Worm (Caenorhabditis elegans) whole organism, late embryonic: ENCODE results near the gene F21A3.4.
A peak's percentile ranks its signal among the peaks of the same experiment; 100 is the strongest.

Experiments
- C08G9.2 ChIP-seq: sonication (generic microtip); optimal IDR thresholded peaks from 2 replicates; lab custom pipeline; 2016; ENCODE audit warnings: mild to moderate bottlenecking, missing genetic modification characterization, moderate library complexity, missing compliant biosample characterization
- C38D4.7 ChIP-seq: fragments of 200-800 bp; sonication (Bioruptor generic); optimal IDR thresholded peaks from 2 replicates; lab custom pipeline; 2018; ENCODE audit warnings: mild to moderate bottlenecking, missing genetic modification characterization, moderate library complexity, missing compliant biosample characterization
- K02D7.2 ChIP-seq: sonication (generic microtip); optimal IDR thresholded peaks from 2 replicates; lab custom pipeline; 2017; ENCODE audit warnings: mild to moderate bottlenecking, missing genetic modification characterization, missing compliant biosample characterization
- K09A11.1 ChIP-seq: sonication (generic microtip); optimal IDR thresholded peaks from 2 replicates; lab custom pipeline; 2017; ENCODE audit warnings: antibody characterized with exemption, mild to moderate bottlenecking, missing genetic modification characterization, missing compliant biosample characterization; ENCODE audit not compliant: insufficient read depth
- T23F11.4 ChIP-seq: fragments of 200-800 bp; sonication (Bioruptor generic); optimal IDR thresholded peaks from 2 replicates; lab custom pipeline; 2018; ENCODE audit warnings: mild to moderate bottlenecking, missing genetic modification characterization, missing compliant biosample characterization
- Y22D7AL.16 ChIP-seq: sonication (generic microtip); optimal IDR thresholded peaks from 2 replicates; lab custom pipeline; 2016; ENCODE audit warnings: missing genetic modification characterization, missing compliant biosample characterization
- ahr-1 ChIP-seq: sonication (generic microtip); optimal IDR thresholded peaks from 2 replicates; lab custom pipeline; 2016; ENCODE audit warnings: missing genetic modification characterization, missing compliant biosample characterization
- ama-1 ChIP-seq: fragments of 150-350 bp; optimal IDR thresholded peaks from 2 replicates; lab custom pipeline; 2014
- ceh-18 ChIP-seq: sonication (generic microtip); optimal IDR thresholded peaks from 2 replicates; lab custom pipeline; 2016; ENCODE audit warnings: missing genetic modification characterization, missing compliant biosample characterization
- ceh-19 ChIP-seq: fragments of 200-800 bp; sonication (Bioruptor generic); optimal IDR thresholded peaks from 2 replicates; lab custom pipeline; 2018; ENCODE audit warnings: mild to moderate bottlenecking, missing genetic modification characterization, missing compliant biosample characterization
- ceh-2 ChIP-seq: sonication (generic microtip); optimal IDR thresholded peaks from 2 replicates; lab custom pipeline; 2016; ENCODE audit warnings: missing genotype, missing genetic modification characterization, missing compliant biosample characterization
- ceh-31 ChIP-seq: sonication (generic microtip); optimal IDR thresholded peaks from 2 replicates; lab custom pipeline; 2016; ENCODE audit warnings: missing genetic modification characterization, missing compliant biosample characterization
- ceh-45 ChIP-seq: fragments of 200-800 bp; sonication (Bioruptor generic); IDR thresholded peaks from 2 replicates; pipeline ENCODE4 v1.3.6; 2022; ENCODE audit warnings: missing genetic modification reagents, missing genetic modification characterization, missing compliant biosample characterization
- che-1 ChIP-seq: sonication (generic microtip); optimal IDR thresholded peaks from 2 replicates; lab custom pipeline; 2016; ENCODE audit warnings: mild to moderate bottlenecking, missing genetic modification characterization, missing compliant biosample characterization
- dmd-4 ChIP-seq: sonication (generic microtip); optimal IDR thresholded peaks from 2 replicates; lab custom pipeline; 2016; ENCODE audit warnings: borderline replicate concordance, missing genetic modification characterization, missing compliant biosample characterization
- dve-1 ChIP-seq: sonication (generic microtip); optimal IDR thresholded peaks from 2 replicates; lab custom pipeline; 2017; ENCODE audit warnings: antibody characterized with exemption, mild to moderate bottlenecking, missing genetic modification characterization, missing compliant biosample characterization
- elt-2 ChIP-seq: sonication (generic microtip); optimal IDR thresholded peaks from 2 replicates; lab custom pipeline; 2016; ENCODE audit warnings: missing genetic modification reagents, missing genetic modification characterization, missing compliant biosample characterization
- fkh-10 ChIP-seq: fragments of 150-350 bp; optimal IDR thresholded peaks from 2 replicates; lab custom pipeline; 2014; ENCODE audit warnings: missing biosample characterization, missing genetic modification reagents, missing genetic modification characterization
- fkh-6 ChIP-seq: sonication (generic microtip); optimal IDR thresholded peaks from 2 replicates; lab custom pipeline; 2016; ENCODE audit warnings: missing genetic modification characterization, missing compliant biosample characterization
- hlh-15 ChIP-seq: sonication (generic microtip); optimal IDR thresholded peaks from 2 replicates; lab custom pipeline; 2016; ENCODE audit warnings: missing genetic modification characterization, missing compliant biosample characterization
- hlh-30 ChIP-seq: sonication (generic microtip); optimal IDR thresholded peaks from 2 replicates; lab custom pipeline; 2017; ENCODE audit warnings: antibody characterized with exemption, missing genetic modification characterization, missing compliant biosample characterization; ENCODE audit not compliant: insufficient read depth
- hlh-6 ChIP-seq: sonication (generic microtip); optimal IDR thresholded peaks from 2 replicates; lab custom pipeline; 2016; ENCODE audit warnings: missing genotype, missing genetic modification characterization, missing compliant biosample characterization
- hlh-8 ChIP-seq: sonication (generic microtip); optimal IDR thresholded peaks from 2 replicates; lab custom pipeline; 2016; ENCODE audit warnings: missing genotype, missing genetic modification characterization, missing compliant biosample characterization
- nfya-1 ChIP-seq: sonication (generic microtip); optimal IDR thresholded peaks from 2 replicates; lab custom pipeline; 2017; ENCODE audit warnings: missing genetic modification characterization, mild to moderate bottlenecking, missing compliant biosample characterization, antibody characterized with exemption, moderate library complexity
- nhr-11 ChIP-seq: fragments of 150-350 bp; optimal IDR thresholded peaks from 2 replicates; lab custom pipeline; 2014; ENCODE audit warnings: missing biosample characterization, missing genetic modification characterization
- nhr-232 ChIP-seq: sonication (generic microtip); optimal IDR thresholded peaks from 2 replicates; lab custom pipeline; 2016; ENCODE audit warnings: missing genetic modification characterization, missing compliant biosample characterization
- pag-3 ChIP-seq: sonication (generic microtip); optimal IDR thresholded peaks from 2 replicates; lab custom pipeline; 2016; ENCODE audit warnings: missing compliant biosample characterization, missing genetic modification characterization, borderline replicate concordance
- pat-9 ChIP-seq: fragments of 200-800 bp; sonication (Bioruptor generic); optimal IDR thresholded peaks from 2 replicates; lab custom pipeline; 2018; ENCODE audit warnings: mild to moderate bottlenecking, missing genetic modification characterization, moderate library complexity, missing compliant biosample characterization
- pax-1 ChIP-seq: fragments of 150-350 bp; optimal IDR thresholded peaks from 2 replicates; lab custom pipeline; 2014; ENCODE audit warnings: missing biosample characterization, missing genetic modification characterization
- pha-2 ChIP-seq: sonication (generic microtip); optimal IDR thresholded peaks from 2 replicates; lab custom pipeline; 2017; ENCODE audit warnings: mild to moderate bottlenecking, missing genetic modification characterization, missing compliant biosample characterization
- pqm-1 ChIP-seq: sonication (generic microtip); optimal IDR thresholded peaks from 2 replicates; lab custom pipeline; 2016; ENCODE audit warnings: missing genetic modification characterization, missing compliant biosample characterization
- ref-2 ChIP-seq: sonication (generic microtip); optimal IDR thresholded peaks from 2 replicates; lab custom pipeline; 2016; ENCODE audit warnings: missing genetic modification characterization, missing compliant biosample characterization
- sox-4 ChIP-seq: sonication (generic microtip); optimal IDR thresholded peaks from 2 replicates; lab custom pipeline; 2017; ENCODE audit warnings: mild to moderate bottlenecking, missing genetic modification characterization, inconsistent platforms, missing compliant biosample characterization
- tbx-7 ChIP-seq: sonication (generic microtip); optimal IDR thresholded peaks from 2 replicates; lab custom pipeline; 2016; ENCODE audit warnings: missing genotype, missing genetic modification characterization, missing compliant biosample characterization
- unc-42 ChIP-seq: sonication (generic microtip); optimal IDR thresholded peaks from 2 replicates; lab custom pipeline; 2016; ENCODE audit warnings: missing genotype, missing genetic modification characterization, missing compliant biosample characterization
- zip-5 ChIP-seq: sonication (generic microtip); optimal IDR thresholded peaks from 2 replicates; lab custom pipeline; 2016; ENCODE audit warnings: missing genetic modification characterization, missing compliant biosample characterization
- ztf-16 ChIP-seq: sonication (generic microtip); optimal IDR thresholded peaks from 2 replicates; lab custom pipeline; 2017; ENCODE audit warnings: missing genetic modification characterization, missing compliant biosample characterization

The F21A3.4 gene

DNA sequence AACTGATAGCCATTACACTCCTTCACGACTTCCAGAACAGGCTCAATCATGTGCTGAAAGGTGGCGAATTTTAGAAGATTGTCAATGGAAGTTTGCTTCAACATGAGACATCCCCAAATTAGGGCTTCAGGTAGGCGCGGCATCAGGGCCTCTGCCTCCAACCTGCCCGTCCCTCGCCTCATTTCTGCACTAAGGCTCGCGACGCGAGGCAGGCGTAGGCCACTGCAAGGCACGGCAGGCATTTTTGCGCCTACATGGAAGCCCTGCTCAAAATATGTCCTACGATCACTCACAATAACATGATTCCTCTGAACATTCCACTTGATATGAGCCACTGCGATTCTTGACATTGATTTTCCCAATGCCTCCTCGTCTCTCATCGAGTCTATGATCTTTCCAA is 6.8 kb downstream of the F21A3.4 start:
- TF ChIP-seq hlh-6 (tag; lab: Kevin White, UChicago): no peak
- TF ChIP-seq pax-1: no peak
- TF ChIP-seq ztf-16 (tag; lab: Kevin White, UChicago): no peak
- no peak for TF ChIP-seq fkh-10 (GFP tag; lab: Kevin White, UChicago)
- no peak for TF ChIP-seq C38D4.7
- TF ChIP-seq C08G9.2 (tag; lab: Kevin White, UChicago): no peak
- no peak for TF ChIP-seq pqm-1 (tag; lab: Kevin White, UChicago)
- TF ChIP-seq che-1 (tag; lab: Kevin White, UChicago): no peak
- TF ChIP-seq dve-1 (tag; lab: Kevin White, UChicago): no peak
- TF ChIP-seq unc-42 (tag; lab: Kevin White, UChicago): no peak
- TF ChIP-seq sox-4 (tag; lab: Kevin White, UChicago): no peak
- no peak for TF ChIP-seq nhr-11

DNA sequence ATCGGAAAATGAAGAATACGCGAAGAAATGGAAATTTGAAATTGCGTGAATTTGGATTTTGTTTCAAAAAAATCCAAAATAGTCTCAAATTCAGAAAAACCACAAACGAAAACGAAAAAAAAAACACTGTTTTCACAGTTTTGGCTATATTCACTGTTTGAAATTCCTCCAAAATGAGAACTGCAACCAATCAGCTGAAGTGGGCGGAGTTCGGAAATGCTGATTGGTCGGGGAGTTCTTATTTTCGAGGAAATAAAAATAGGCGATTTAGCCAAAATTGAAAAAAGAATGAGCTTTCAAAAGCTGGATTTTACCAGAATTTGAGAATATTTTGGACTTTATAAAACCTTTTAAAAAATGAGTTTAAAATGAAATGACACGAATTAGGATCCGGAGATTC is 8.5 kb downstream of the F21A3.4 start, which contains the start of gene glb-14:
Gene glb-14, minus strand, starts transcription at position 97 of the 400 bp plus-strand sequence.
- no peak for TF ChIP-seq Y22D7AL.16 (tag; lab: Kevin White, UChicago)
- TF ChIP-seq nfya-1 (tag; lab: Kevin White, UChicago): peak; percentile 63
- TF ChIP-seq, all 69 proteins: peak for 1

DNA sequence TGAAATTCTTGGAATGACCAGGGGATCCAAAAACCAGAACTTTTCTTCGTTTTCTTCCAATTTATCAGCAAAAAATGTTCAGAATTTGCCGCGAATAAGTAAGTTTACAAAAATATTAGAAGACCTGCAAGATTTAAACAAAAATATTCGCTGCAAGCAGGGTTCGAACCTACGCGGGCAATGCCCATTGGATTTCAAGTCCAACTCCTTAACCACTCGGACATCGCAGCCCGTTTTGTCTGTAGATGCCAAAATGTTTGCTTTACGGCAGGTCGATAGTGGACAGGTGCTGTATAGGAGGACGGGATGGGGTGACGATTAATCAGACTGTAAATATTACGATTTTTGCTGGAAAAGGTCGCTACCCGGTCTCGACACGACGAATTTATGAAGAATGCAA is 11.3 kb downstream of the F21A3.4 start:
- TF ChIP-seq K09A11.1 (tag; lab: Kevin White, UChicago) (no peak), ahr-1 (tag; lab: Kevin White, UChicago) (no peak), tbx-7 (tag; lab: Kevin White, UChicago) (no peak), pax-1 (no peak), K02D7.2 (tag; lab: Kevin White, UChicago) (no peak), pat-9 (tag; lab: Kevin White, UChicago) (no peak), zip-5 (tag; lab: Kevin White, UChicago) (no peak), ceh-19 (GFP tag; lab: Kevin White, UChicago) (no peak), ceh-18 (no peak), nhr-232 (tag; lab: Kevin White, UChicago) (no peak), ref-2 (tag; lab: Kevin White, UChicago) (no peak), hlh-8 (no peak), dmd-4 (tag; lab: Kevin White, UChicago) (no peak), hlh-15 (no peak), sox-4 (tag; lab: Kevin White, UChicago) (no peak), hlh-30 (no peak)
- TF ChIP-seq, all 69 proteins: peak for 0

DNA sequence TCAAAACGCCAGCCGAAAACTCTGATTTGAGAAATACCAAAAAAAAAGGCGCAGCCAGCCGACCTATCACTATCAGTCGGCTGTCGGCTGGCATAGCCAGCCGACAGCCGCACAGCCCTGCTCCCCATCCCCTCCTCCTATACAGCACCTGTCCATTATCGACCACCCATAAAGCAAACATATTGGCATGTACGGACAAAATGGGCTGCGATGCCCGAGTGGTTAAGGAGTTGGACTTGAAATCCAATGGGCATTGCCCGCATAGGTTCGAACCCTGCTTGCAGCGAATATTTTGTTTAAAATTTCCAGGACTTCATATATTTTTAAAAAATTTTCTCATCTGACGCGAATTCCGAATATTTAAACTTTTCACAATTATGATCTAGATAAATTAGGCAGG is 14.0 kb downstream of the F21A3.4 start:
- TF ChIP-seq hlh-15 (no peak), ceh-45 (GFP tag; lab: Robert Waterston, UW) (no peak), Y22D7AL.16 (tag; lab: Kevin White, UChicago) (no peak), ceh-31 (no peak), pha-2 (no peak), zip-5 (tag; lab: Kevin White, UChicago) (no peak), ceh-2 (no peak), K09A11.1 (tag; lab: Kevin White, UChicago) (no peak), fkh-10 (GFP tag; lab: Kevin White, UChicago) (no peak), fkh-6 (tag; lab: Kevin White, UChicago) (no peak), elt-2 (tag; lab: Kevin White, UChicago) (no peak), sox-4 (tag; lab: Kevin White, UChicago) (no peak), hlh-30 (no peak), pax-1 (no peak), C38D4.7 (no peak), hlh-6 (tag; lab: Kevin White, UChicago) (no peak), T23F11.4 (no peak), ama-1 (lab: Kevin White, UChicago) (no peak), pag-3 (tag; lab: Kevin White, UChicago) (no peak)
